Worm (Caenorhabditis elegans) whole organism, L1 larva: ENCODE results near the gene grd-9.

Experiments used
- F16B12.6 ChIP-seq: fragments of 150-350 bp; optimal IDR thresholded peaks from 2 replicates; lab custom pipeline; 2014; ENCODE audit warnings: missing biosample characterization, missing genetic modification characterization
- Y116A8C.19 ChIP-seq: sonication (generic microtip); optimal IDR thresholded peaks from 2 replicates; lab custom pipeline; 2016; ENCODE audit warnings: missing compliant biosample characterization, missing genetic modification characterization, borderline replicate concordance
- alr-1 ChIP-seq: fragments of 200-800 bp; sonication (Bioruptor generic); optimal IDR thresholded peaks from 2 replicates; lab custom pipeline; 2018; ENCODE audit warnings: borderline replicate concordance, mild to moderate bottlenecking, missing genetic modification characterization, missing compliant biosample characterization
- blmp-1 ChIP-seq: fragments of 150-350 bp; optimal IDR thresholded peaks from 2 replicates; lab custom pipeline; 2014; ENCODE audit warnings: missing biosample characterization, missing genetic modification characterization
- ceh-63 ChIP-seq: fragments of 200-800 bp; sonication (Bioruptor generic); optimal IDR thresholded peaks from 2 replicates; lab custom pipeline; 2018; ENCODE audit warnings: mild to moderate bottlenecking, missing genetic modification characterization, missing compliant biosample characterization
- ceh-90 ChIP-seq: sonication (generic microtip); optimal IDR thresholded peaks from 2 replicates; lab custom pipeline; 2016; ENCODE audit warnings: missing genetic modification characterization, missing compliant biosample characterization
- ces-1 ChIP-seq: fragments of 150-350 bp; optimal IDR thresholded peaks from 2 replicates; lab custom pipeline; 2014; ENCODE audit warnings: missing biosample characterization, missing genetic modification reagents, missing genetic modification characterization
- dpl-1 ChIP-seq, 3 experiments: fragments of 150-350 bp in 2 of 3; sonication (generic microtip) in 1 of 3; optimal IDR thresholded peaks; 2 replicates each; lab custom pipeline; 2014 to 2017; ENCODE audit warnings: missing biosample characterization in 3 of 3, missing genetic modification characterization in 3 of 3, missing genetic modification reagents in 3 of 3
- dsc-1 ChIP-seq: sonication (generic microtip); optimal IDR thresholded peaks from 2 replicates; lab custom pipeline; 2016; ENCODE audit warnings: mild to moderate bottlenecking, missing genetic modification characterization, missing compliant biosample characterization
- efl-1 ChIP-seq, 4 experiments: fragments of 150-350 bp; optimal IDR thresholded peaks in 3 of 4; peaks in 1 of 4; 1 replicate in 1 of 4; 2 replicates in 3 of 4; lab custom pipeline; 2014; ENCODE audit warnings: missing biosample characterization in 2 of 4, missing genetic modification characterization in 2 of 4, missing genetic modification reagents in 2 of 4
- efl-3 ChIP-seq: fragments of 200-800 bp; sonication (Bioruptor generic); optimal IDR thresholded peaks from 2 replicates; lab custom pipeline; 2018; ENCODE audit warnings: mild to moderate bottlenecking, missing genetic modification characterization, missing compliant biosample characterization
- egl-13 ChIP-seq: sonication (generic microtip); optimal IDR thresholded peaks from 2 replicates; lab custom pipeline; 2016; ENCODE audit warnings: missing genotype, missing genetic modification reagents, missing genetic modification characterization, missing compliant biosample characterization
- egl-27 ChIP-seq, 2 experiments: fragments of 150-350 bp in 1 of 2; sonication (generic microtip); optimal IDR thresholded peaks; 3 replicates each; lab custom pipeline; 2017 to 2018; ENCODE audit warnings: missing biosample characterization in 2 of 2, missing genetic modification characterization in 2 of 2, missing genetic modification reagents in 2 of 2
- elt-3 ChIP-seq, 6 experiments: fragments of 150-350 bp in 1 of 6; sonication (generic microtip); optimal IDR thresholded peaks; 2 replicates each; lab custom pipeline; 2017 to 2018; ENCODE audit warnings: missing biosample characterization in 6 of 6, missing genetic modification characterization in 6 of 6, inconsistent platforms in 1 of 6
- ets-5 ChIP-seq: fragments of 200-800 bp; sonication (Bioruptor generic); IDR thresholded peaks from 2 replicates; pipeline ENCODE4 v1.3.6; 2022; ENCODE audit warnings: missing genetic modification characterization, missing compliant biosample characterization
- fkh-10 ChIP-seq: sonication (generic microtip); optimal IDR thresholded peaks from 2 replicates; lab custom pipeline; 2017; ENCODE audit warnings: missing biosample characterization, missing genetic modification reagents, missing genetic modification characterization
- fkh-4 ChIP-seq: sonication (generic microtip); optimal IDR thresholded peaks from 2 replicates; lab custom pipeline; 2016; ENCODE audit warnings: missing compliant biosample characterization, missing genetic modification characterization, borderline replicate concordance
- fkh-8 ChIP-seq: sonication (generic microtip); optimal IDR thresholded peaks from 2 replicates; lab custom pipeline; 2016; ENCODE audit warnings: mild to moderate bottlenecking, missing genetic modification characterization, missing compliant biosample characterization
- fos-1 ChIP-seq: fragments of 150-350 bp; optimal IDR thresholded peaks from 2 replicates; lab custom pipeline; 2014; ENCODE audit warnings: missing biosample characterization, missing genetic modification characterization
- hlh-17 ChIP-seq: fragments of 200-800 bp; sonication (Bioruptor generic); optimal IDR thresholded peaks from 2 replicates; lab custom pipeline; 2018; ENCODE audit warnings: missing genetic modification characterization, mild to moderate bottlenecking, missing compliant biosample characterization, moderate library complexity, borderline replicate concordance
- hlh-4 ChIP-seq: sonication (generic microtip); optimal IDR thresholded peaks from 2 replicates; lab custom pipeline; 2016; ENCODE audit warnings: mild to moderate bottlenecking, missing genetic modification characterization, missing compliant biosample characterization
- lin-14 ChIP-seq: fragments of 200-800 bp; sonication (Bioruptor generic); optimal IDR thresholded peaks from 2 replicates; lab custom pipeline; 2018; ENCODE audit warnings: mild to moderate bottlenecking, missing genetic modification characterization, moderate library complexity, missing compliant biosample characterization
- lin-35 ChIP-seq, 2 experiments: fragments of 150-350 bp; optimal IDR thresholded peaks; 2 replicates each; lab custom pipeline; 2014; ENCODE audit warnings: missing biosample characterization in 2 of 2, missing genetic modification characterization in 2 of 2, missing genetic modification reagents in 2 of 2
- mab-9 ChIP-seq: fragments of 200-800 bp; sonication (Bioruptor generic); IDR thresholded peaks from 2 replicates; pipeline ENCODE4 v1.3.6; 2022; ENCODE audit warnings: missing genetic modification reagents, missing genetic modification characterization, missing compliant biosample characterization
- mdl-1 ChIP-seq, 2 experiments: fragments of 150-350 bp; optimal IDR thresholded peaks; 2 replicates each; lab custom pipeline; 2014 to 2017; ENCODE audit warnings: missing biosample characterization in 2 of 2, missing genetic modification characterization in 2 of 2, inconsistent platforms in 1 of 2
- nhr-11 ChIP-seq: fragments of 150-350 bp; optimal IDR thresholded peaks from 2 replicates; lab custom pipeline; 2014; ENCODE audit warnings: missing biosample characterization, missing genetic modification characterization
- nhr-47 ChIP-seq: sonication (generic microtip); optimal IDR thresholded peaks from 2 replicates; lab custom pipeline; 2016; ENCODE audit warnings: mild to moderate bottlenecking, missing genetic modification characterization, moderate library complexity, missing compliant biosample characterization
- nhr-71 ChIP-seq: sonication (generic microtip); optimal IDR thresholded peaks from 2 replicates; lab custom pipeline; 2016; ENCODE audit warnings: mild to moderate bottlenecking, missing genetic modification characterization, moderate library complexity, missing compliant biosample characterization
- nhr-76 ChIP-seq: sonication (generic microtip); optimal IDR thresholded peaks from 2 replicates; lab custom pipeline; 2017; ENCODE audit warnings: missing biosample characterization, missing genetic modification characterization
- nhr-77 ChIP-seq: fragments of 150-350 bp; optimal IDR thresholded peaks from 2 replicates; lab custom pipeline; 2014; ENCODE audit warnings: missing biosample characterization, missing genetic modification characterization
- nhr-85 ChIP-seq: sonication (generic microtip); peaks from one replicate; lab custom pipeline; 2016; ENCODE audit warnings: missing genetic modification characterization, inconsistent platforms, missing compliant biosample characterization
- pax-3 ChIP-seq: fragments of 200-800 bp; sonication (Bioruptor generic); optimal IDR thresholded peaks from 2 replicates; lab custom pipeline; 2018; ENCODE audit warnings: mild to moderate bottlenecking, missing genetic modification characterization, moderate library complexity, missing compliant biosample characterization
- pqm-1 ChIP-seq: sonication (generic microtip); optimal IDR thresholded peaks from 3 replicates; lab custom pipeline; 2017; ENCODE audit warnings: missing biosample characterization, missing genetic modification characterization
- rnt-1 ChIP-seq: sonication (generic microtip); optimal IDR thresholded peaks from 2 replicates; lab custom pipeline; 2016; ENCODE audit warnings: mild to moderate bottlenecking, missing genetic modification characterization, moderate library complexity, missing compliant biosample characterization
- snu-23 ChIP-seq: sonication (generic microtip); optimal IDR thresholded peaks from 2 replicates; lab custom pipeline; 2016; ENCODE audit warnings: missing genetic modification characterization, missing compliant biosample characterization
- sup-37 ChIP-seq: fragments of 200-800 bp; sonication (Bioruptor generic); optimal IDR thresholded peaks from 2 replicates; lab custom pipeline; 2018; ENCODE audit warnings: mild to moderate bottlenecking, missing genetic modification characterization, missing compliant biosample characterization
- swsn-7 ChIP-seq: sonication (generic microtip); optimal IDR thresholded peaks from 2 replicates; lab custom pipeline; 2016; ENCODE audit warnings: missing genetic modification characterization, missing compliant biosample characterization
- vab-15 ChIP-seq: sonication (generic microtip); optimal IDR thresholded peaks from 2 replicates; lab custom pipeline; 2017; ENCODE audit warnings: missing genotype, mild to moderate bottlenecking, missing genetic modification characterization, missing compliant biosample characterization
- zag-1 ChIP-seq: fragments of 150-350 bp; optimal IDR thresholded peaks from 2 replicates; lab custom pipeline; 2014; ENCODE audit warnings: missing biosample characterization, missing genetic modification characterization
- zip-4 ChIP-seq: fragments of 200-800 bp; sonication (Bioruptor generic); optimal IDR thresholded peaks from 2 replicates; lab custom pipeline; 2018; ENCODE audit warnings: mild to moderate bottlenecking, missing genetic modification characterization, moderate library complexity, missing compliant biosample characterization
- ztf-4 ChIP-seq: fragments of 150-350 bp; optimal IDR thresholded peaks from 2 replicates; lab custom pipeline; 2014; ENCODE audit warnings: missing biosample characterization, missing genetic modification characterization

Gene grd-9

ce11 chrV:5848015-5848609 lies 47.0 kb upstream of the grd-9 start:
- TF ChIP-seq efl-1 (optimal IDR thresholded peaks at IDR 0.05; lab: Kevin White, UChicago) = no peak
- peak in 1 of 2 experiments; percentile 94 for TF ChIP-seq efl-1 (GFP tag; optimal IDR thresholded peaks at IDR 0.05 in 1 of 2; lab: Kevin White, UChicago)
- TF ChIP-seq ces-1 (GFP tag; lab: Kevin White, UChicago) = no peak
- TF ChIP-seq Y116A8C.19 (tag; lab: Kevin White, UChicago) = no peak
- TF ChIP-seq egl-27 (tag; optimal IDR thresholded peaks at IDR 0.05; lab: Kevin White, UChicago) = no peak
- TF ChIP-seq pax-3 (tag; lab: Kevin White, UChicago) = no peak
- no peak for TF ChIP-seq nhr-76
- peak; percentile 22 for TF ChIP-seq fkh-10
- TF ChIP-seq snu-23 = peak; percentile 16
- no peak for TF ChIP-seq nhr-77 (tag; lab: Kevin White, UChicago)
- TF ChIP-seq zip-4 (GFP tag; lab: Kevin White, UChicago) = no peak
- no peak for TF ChIP-seq hlh-4 (tag; lab: Kevin White, UChicago)
- peak; percentile 65 for TF ChIP-seq blmp-1 (tag; lab: Kevin White, UChicago)
- no peak for TF ChIP-seq mab-9 (GFP tag; lab: Robert Waterston, UW)
- peak; percentile 29 for TF ChIP-seq nhr-85 (tag; lab: Kevin White, UChicago)
- TF ChIP-seq elt-3 (tag; optimal IDR thresholded peaks at IDR 0.05; lab: Kevin White, UChicago) = peak in 1 of 6 experiments; percentile 10
- no peak for TF ChIP-seq egl-13
- no peak for TF ChIP-seq F16B12.6
- TF ChIP-seq sup-37 (GFP tag; lab: Kevin White, UChicago) = no peak
- no peak for TF ChIP-seq dpl-1 (GFP tag; optimal IDR thresholded peaks at IDR 0.05; lab: Kevin White, UChicago)
- TF ChIP-seq lin-14 (GFP tag; lab: Kevin White, UChicago) = peak; percentile 65
- TF ChIP-seq ceh-63 = no peak
- TF ChIP-seq lin-35 (GFP tag; optimal IDR thresholded peaks at IDR 0.05; lab: Kevin White, UChicago) = peak in 1 of 2 experiments; percentile 25
- no peak for TF ChIP-seq zag-1 (tag; lab: Kevin White, UChicago)
- TF ChIP-seq fos-1 (tag; lab: Kevin White, UChicago) = no peak
- TF ChIP-seq swsn-7 (tag; lab: Kevin White, UChicago) = no peak
- no peak for TF ChIP-seq pqm-1 (tag; lab: Kevin White, UChicago)
- peak; percentile 13 for TF ChIP-seq nhr-71 (tag; lab: Kevin White, UChicago)
- TF ChIP-seq rnt-1 (tag; lab: Kevin White, UChicago) = no peak
- TF ChIP-seq alr-1 (tag; lab: Kevin White, UChicago) = no peak
- no peak for TF ChIP-seq nhr-11 (tag; lab: Kevin White, UChicago)
- TF ChIP-seq dsc-1 (tag; lab: Kevin White, UChicago) = no peak
- TF ChIP-seq efl-3 = no peak
- peak in 1 of 2 experiments; percentile 41 for TF ChIP-seq mdl-1 (tag; optimal IDR thresholded peaks at IDR 0.05; lab: Kevin White, UChicago)
- TF ChIP-seq ceh-90 = no peak
- TF ChIP-seq fkh-4 (tag; lab: Kevin White, UChicago) = no peak
- no peak for TF ChIP-seq fkh-8
- TF ChIP-seq ets-5 (GFP tag; lab: Robert Waterston, UW) = no peak
- no peak for TF ChIP-seq hlh-17 (GFP tag; lab: Kevin White, UChicago)
- TF ChIP-seq vab-15 (tag; lab: Kevin White, UChicago) = no peak

ce11 chrV:5850671-5851070 lies 44.5 kb upstream of the grd-9 start:
- TF ChIP-seq lin-14 (GFP tag; lab: Kevin White, UChicago) = peak; percentile 27
- TF ChIP-seq fkh-8 = no peak
- TF ChIP-seq dsc-1 (tag; lab: Kevin White, UChicago) = peak; percentile 67
- TF ChIP-seq nhr-47 (tag; lab: Kevin White, UChicago) = peak; percentile 6
- TF ChIP-seq ztf-4 (tag; lab: Kevin White, UChicago) = no peak
- TF ChIP-seq, all 84 proteins: peak for 3
